Fruit fly (Drosophila melanogaster) whole organism, embryonic: ENCODE measurements around the gene Jhbp2.

Experiments
- Awh ChIP-seq: fragments of 200-800 bp; sonication (Bioruptor generic); IDR thresholded peaks from 2 replicates; pipeline ENCODE4, ENCODE4 v1.3.6; 2022; ENCODE audit warnings: missing biosample characterization, missing genetic modification characterization
- Blimp-1 ChIP-seq: fragments of 200-800 bp; sonication (Bioruptor generic); optimal IDR thresholded peaks from 3 replicates; lab custom pipeline; 2018; ENCODE audit warnings: missing biosample characterization, missing genetic modification characterization, mild to moderate bottlenecking, moderate library complexity, missing genetic modification reagents
- BtbVII ChIP-seq: fragments of 200-800 bp; sonication (Bioruptor generic); optimal IDR thresholded peaks from 3 replicates; lab custom pipeline; 2017; ENCODE audit warnings: missing biosample characterization, mild to moderate bottlenecking, missing genetic modification characterization
- CG10209 ChIP-seq: fragments of 200-800 bp; sonication (Bioruptor generic); optimal IDR thresholded peaks from 3 replicates; lab custom pipeline; 2017; ENCODE audit warnings: missing biosample characterization, mild to moderate bottlenecking, missing genetic modification characterization, missing genetic modification reagents
- CG10274 ChIP-seq: fragments of 200-800 bp; sonication (Bioruptor generic); optimal IDR thresholded peaks from 3 replicates; lab custom pipeline; 2017; ENCODE audit warnings: missing biosample characterization, mild to moderate bottlenecking, missing genetic modification characterization
- CG10431 ChIP-seq: fragments of 200-800 bp; sonication (Bioruptor generic); optimal IDR thresholded peaks from 3 replicates; lab custom pipeline; 2018; ENCODE audit warnings: missing biosample characterization, mild to moderate bottlenecking, missing genetic modification characterization
- CG11456 ChIP-seq: fragments of 200-800 bp; sonication (Bioruptor generic); IDR thresholded peaks from 3 replicates; pipeline ENCODE4 v1.3.6; 2022; ENCODE audit warnings: missing biosample characterization, missing genetic modification characterization
- CG14710 ChIP-seq: fragments of 200-800 bp; sonication (Bioruptor generic); optimal IDR thresholded peaks from 3 replicates; lab custom pipeline; 2019; ENCODE audit warnings: missing biosample characterization, mild to moderate bottlenecking, missing genetic modification characterization, moderate library complexity
- CG14965 ChIP-seq: fragments of 200-800 bp; sonication (Bioruptor generic); optimal IDR thresholded peaks from 2 replicates; lab custom pipeline; 2016; ENCODE audit warnings: missing biosample characterization, missing genetic modification characterization, borderline replicate concordance
- CG1529 ChIP-seq: fragments of 200-800 bp; sonication (Bioruptor generic); optimal IDR thresholded peaks from 3 replicates; lab custom pipeline; 2018; ENCODE audit warnings: missing biosample characterization, missing genetic modification characterization
- CG15601 ChIP-seq: fragments of 200-800 bp; sonication (Bioruptor generic); optimal IDR thresholded peaks from 3 replicates; lab custom pipeline; 2019; ENCODE audit warnings: missing biosample characterization, mild to moderate bottlenecking, missing genetic modification characterization, moderate library complexity
- CG17359 ChIP-seq: fragments of 200-800 bp; sonication (Bioruptor generic); optimal IDR thresholded peaks from 3 replicates; lab custom pipeline; 2018; ENCODE audit warnings: missing biosample characterization, mild to moderate bottlenecking, missing genetic modification characterization, moderate library complexity
- CG18599 ChIP-seq: fragments of 200-800 bp; sonication (Bioruptor generic); optimal IDR thresholded peaks from 3 replicates; lab custom pipeline; 2017; ENCODE audit warnings: missing biosample characterization, missing genetic modification characterization, mild to moderate bottlenecking, moderate library complexity, missing genetic modification reagents
- CG2199 ChIP-seq: fragments of 200-800 bp; sonication (Bioruptor generic); IDR thresholded peaks from 3 replicates; pipeline ENCODE4 v1.3.6; 2022; ENCODE audit warnings: missing biosample characterization, missing genetic modification characterization
- CG2875 ChIP-seq: fragments of 200-800 bp; sonication (Bioruptor generic); optimal IDR thresholded peaks from 2 replicates; lab custom pipeline; 2017; ENCODE audit warnings: missing biosample characterization, mild to moderate bottlenecking, missing genetic modification characterization, missing genetic modification reagents
- CG3281 ChIP-seq: fragments of 200-800 bp; sonication (Bioruptor generic); optimal IDR thresholded peaks from 3 replicates; lab custom pipeline; 2017; ENCODE audit warnings: missing biosample characterization, mild to moderate bottlenecking, missing genetic modification characterization
- CG8765 ChIP-seq: fragments of 200-800 bp; sonication (Bioruptor generic); IDR thresholded peaks from 2 replicates; pipeline ENCODE4 v1.3.6; 2022; ENCODE audit warnings: missing biosample characterization, missing genetic modification characterization
- CrebB ChIP-seq: fragments of 200-800 bp; sonication (Bioruptor generic); optimal IDR thresholded peaks from 3 replicates; lab custom pipeline; 2018; ENCODE audit warnings: missing biosample characterization, mild to moderate bottlenecking, missing genetic modification characterization
- D ChIP-seq, 2 experiments: fragments of 200-800 bp in 1 of 2; fragments of >200 bp in 1 of 2; sonication (Bioruptor generic) in 1 of 2; optimal IDR thresholded peaks; 2 replicates in 1 of 2; 3 replicates in 1 of 2; lab custom pipeline; 2017; ENCODE audit warnings: mild to moderate bottlenecking in 1 of 2, missing biosample characterization in 1 of 2, missing genetic modification characterization in 1 of 2, missing genetic modification reagents in 1 of 2
- D19B ChIP-seq: fragments of 200-800 bp; sonication (Bioruptor generic); optimal IDR thresholded peaks from 2 replicates; lab custom pipeline; 2017; ENCODE audit warnings: missing biosample characterization, mild to moderate bottlenecking, missing genetic modification characterization
- Fer1 ChIP-seq: fragments of 200-800 bp; sonication (Bioruptor generic); optimal IDR thresholded peaks from 2 replicates; lab custom pipeline; 2017; ENCODE audit warnings: missing biosample characterization, mild to moderate bottlenecking, missing genetic modification characterization
- HHEX ChIP-seq: fragments of 200-800 bp; sonication (Bioruptor generic); optimal IDR thresholded peaks from 3 replicates; lab custom pipeline; 2017; ENCODE audit warnings: missing biosample characterization, mild to moderate bottlenecking, missing genetic modification characterization, missing genetic modification reagents
- HmgZ ChIP-seq: fragments of 200-800 bp; sonication (Bioruptor generic); optimal IDR thresholded peaks from 2 replicates; lab custom pipeline; 2018; ENCODE audit warnings: missing biosample characterization, mild to moderate bottlenecking, missing genetic modification characterization
- MTF-1 ChIP-seq: fragments of 200-800 bp; sonication (Bioruptor generic); optimal IDR thresholded peaks from 2 replicates; lab custom pipeline; 2018; ENCODE audit warnings: missing biosample characterization, mild to moderate bottlenecking, missing genetic modification characterization, borderline replicate concordance
- NFAT ChIP-seq: fragments of 200-800 bp; sonication (Bioruptor generic); IDR thresholded peaks from 2 replicates; pipeline ENCODE4 v1.3.6; 2022; ENCODE audit warnings: missing biosample characterization, missing genetic modification characterization
- Nf-YB ChIP-seq: fragments of 200-800 bp; sonication (Bioruptor generic); optimal IDR thresholded peaks from 3 replicates; lab custom pipeline; 2019; ENCODE audit warnings: missing biosample characterization, mild to moderate bottlenecking, missing genetic modification characterization, moderate library complexity
- Nf-YC ChIP-seq: fragments of 200-800 bp; optimal IDR thresholded peaks from 3 replicates; lab custom pipeline; 2019; ENCODE audit warnings: missing biosample characterization, mild to moderate bottlenecking, missing genetic modification characterization, moderate library complexity
- Pdp1 ChIP-seq, 2 experiments: fragments of 200-800 bp; sonication (Bioruptor generic); optimal IDR thresholded peaks; 3 replicates each; lab custom pipeline; 2016; ENCODE audit warnings: missing biosample characterization in 2 of 2, missing genetic modification characterization in 2 of 2, mild to moderate bottlenecking in 1 of 2, moderate library complexity in 1 of 2
- amos ChIP-seq: fragments of 200-800 bp; sonication (Bioruptor generic); IDR thresholded peaks from 2 replicates; pipeline ENCODE4 v1.3.6; 2022; ENCODE audit warnings: missing biosample characterization, missing genetic modification characterization; ENCODE audit not compliant: partially characterized antibody
- aop ChIP-seq: fragments of 200-800 bp; sonication (Bioruptor generic); IDR thresholded peaks from 2 replicates; pipeline ENCODE4 v1.3.6; 2022; ENCODE audit warnings: missing biosample characterization, missing genetic modification characterization
- ash1 ChIP-seq: fragments of 200-800 bp; sonication (Bioruptor generic); optimal IDR thresholded peaks from 2 replicates; lab custom pipeline; 2018; ENCODE audit warnings: missing biosample characterization, mild to moderate bottlenecking, missing genetic modification characterization
- bbx ChIP-seq: fragments of 200-800 bp; sonication (Bioruptor generic); IDR thresholded peaks from 2 replicates; pipeline ENCODE4 v1.3.6; 2022; ENCODE audit warnings: missing biosample characterization, missing genetic modification characterization; ENCODE audit not compliant: partially characterized antibody
- odd ChIP-seq: fragments of 200-800 bp; sonication (Bioruptor generic); optimal IDR thresholded peaks from 2 replicates; lab custom pipeline; 2017; ENCODE audit warnings: missing biosample characterization, mild to moderate bottlenecking, missing genetic modification characterization
- otp ChIP-seq: fragments of 200-800 bp; sonication (Bioruptor generic); IDR thresholded peaks from 3 replicates; pipeline ENCODE4, ENCODE4 v1.3.6; 2022; ENCODE audit warnings: missing biosample characterization, missing genetic modification characterization
- pb ChIP-seq: fragments of 200-800 bp; sonication (Bioruptor generic); optimal IDR thresholded peaks from 3 replicates; lab custom pipeline; 2016; ENCODE audit warnings: missing biosample characterization, missing genetic modification characterization
- pfk ChIP-seq: fragments of 200-800 bp; sonication (Bioruptor generic); optimal IDR thresholded peaks from 2 replicates; lab custom pipeline; 2018; ENCODE audit warnings: missing biosample characterization, mild to moderate bottlenecking, missing genetic modification characterization, moderate library complexity
- pho ChIP-seq: fragments of 200-800 bp; sonication (Bioruptor generic); optimal IDR thresholded peaks from 2 replicates; lab custom pipeline; 2016; ENCODE audit warnings: missing biosample characterization, missing genetic modification characterization
- pum ChIP-seq: fragments of 200-800 bp; sonication (Bioruptor generic); optimal IDR thresholded peaks from 2 replicates; lab custom pipeline; 2016; ENCODE audit warnings: missing biosample characterization, missing genetic modification characterization
- row ChIP-seq: fragments of 200-800 bp; sonication (Bioruptor generic); IDR thresholded peaks from 3 replicates; pipeline ENCODE4 v1.3.6; 2022; ENCODE audit warnings: missing biosample characterization, missing genetic modification characterization
- schlank ChIP-seq: fragments of 200-800 bp; sonication (Bioruptor generic); optimal IDR thresholded peaks from 2 replicates; lab custom pipeline; 2018; ENCODE audit warnings: missing biosample characterization, mild to moderate bottlenecking, missing genetic modification characterization
- sens ChIP-seq: fragments of 200-800 bp; sonication (Bioruptor generic); peaks from one replicate; lab custom pipeline; 2016; ENCODE audit warnings: missing biosample characterization, missing genetic modification characterization
- so ChIP-seq: fragments of 200-800 bp; sonication (Bioruptor generic); IDR thresholded peaks from 3 replicates; pipeline ENCODE4 v1.3.6; 2022; ENCODE audit warnings: missing biosample characterization, missing genetic modification characterization
- vvl ChIP-seq: fragments of 200-800 bp; sonication (Bioruptor generic); IDR thresholded peaks from 2 replicates; pipeline ENCODE4 v1.3.6; 2022; ENCODE audit warnings: missing biosample characterization, missing genetic modification characterization
- wek ChIP-seq: fragments of 200-800 bp; sonication (Bioruptor generic); optimal IDR thresholded peaks from 3 replicates; lab custom pipeline; 2018; ENCODE audit warnings: missing biosample characterization, mild to moderate bottlenecking, missing genetic modification characterization, moderate library complexity
- z ChIP-seq: fragments of 200-800 bp; sonication (Bioruptor generic); IDR thresholded peaks from 3 replicates; pipeline ENCODE4 v1.3.6; 2022; ENCODE audit warnings: missing biosample characterization, missing genetic modification characterization

Jhbp2 gene

DNA sequence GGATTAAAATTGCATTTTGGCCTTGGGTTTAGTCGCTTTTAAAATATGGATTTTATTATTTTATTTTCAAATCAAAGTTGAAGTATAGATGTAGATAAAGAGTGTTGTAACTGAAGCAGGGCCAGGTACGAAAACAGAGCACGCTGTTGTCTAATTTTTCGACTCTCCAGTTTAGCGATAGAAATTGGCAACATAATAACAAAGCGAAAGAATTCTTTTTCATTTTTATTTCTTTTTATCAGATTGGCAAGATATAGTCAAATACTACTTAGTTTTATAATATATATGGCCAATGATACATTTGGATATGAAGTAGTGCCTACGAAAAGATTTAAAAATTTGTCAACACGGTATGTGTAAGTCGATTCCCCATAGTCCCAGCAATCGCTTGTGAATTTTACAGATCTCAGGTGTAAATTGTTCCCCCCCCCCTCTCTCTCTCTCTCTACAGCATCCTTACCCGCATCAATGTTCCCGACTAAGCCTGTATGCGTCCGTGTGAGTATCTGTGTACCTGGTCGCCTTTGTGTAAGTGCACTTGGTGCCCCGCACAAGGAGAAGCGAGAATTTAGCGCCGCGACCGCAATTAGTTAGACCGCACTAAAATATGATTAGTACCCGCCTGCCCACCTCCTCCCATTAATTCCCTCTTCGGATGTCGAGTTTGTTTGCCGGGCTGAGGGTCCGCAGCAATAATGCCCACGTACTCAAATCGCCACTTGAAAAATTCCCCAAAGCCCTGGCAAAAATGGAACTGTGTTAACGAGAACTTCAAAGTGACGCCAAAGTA lies 14.9 kb upstream of the Jhbp2 start (continued):
- TF ChIP-seq D19B (GFP tag; lab: Kevin White, UChicago), result peak; percentile 31
- TF ChIP-seq z (GFP tag; lab: Robert Waterston, UW), result 0 out of 3 replicates have a peak, but pooled peaks have one; percentile 22
- TF ChIP-seq amos (GFP tag; lab: Robert Waterston, UW), result no peak
- no peak for TF ChIP-seq CG14965 (GFP tag; lab: Kevin White, UChicago)
- TF ChIP-seq pb, result no peak
- no peak for TF ChIP-seq CG10274 (GFP tag; lab: Kevin White, UChicago)
- no peak for TF ChIP-seq CG10209
- no peak for TF ChIP-seq ash1 (GFP tag; lab: Kevin White, UChicago)
- no peak for TF ChIP-seq Pdp1 (GFP tag; optimal IDR thresholded peaks at IDR 0.05; lab: Kevin White, UChicago)
- TF ChIP-seq CG15601 (tag; lab: Kevin White, UChicago), result no peak
- peak; percentile 59; the same call in 1 of the 3 replicates for TF ChIP-seq otp (GFP tag; lab: Robert Waterston, UW)
- no peak for TF ChIP-seq HHEX (GFP tag; lab: Kevin White, UChicago)
- TF ChIP-seq, all 482 proteins: peak for 19

DNA sequence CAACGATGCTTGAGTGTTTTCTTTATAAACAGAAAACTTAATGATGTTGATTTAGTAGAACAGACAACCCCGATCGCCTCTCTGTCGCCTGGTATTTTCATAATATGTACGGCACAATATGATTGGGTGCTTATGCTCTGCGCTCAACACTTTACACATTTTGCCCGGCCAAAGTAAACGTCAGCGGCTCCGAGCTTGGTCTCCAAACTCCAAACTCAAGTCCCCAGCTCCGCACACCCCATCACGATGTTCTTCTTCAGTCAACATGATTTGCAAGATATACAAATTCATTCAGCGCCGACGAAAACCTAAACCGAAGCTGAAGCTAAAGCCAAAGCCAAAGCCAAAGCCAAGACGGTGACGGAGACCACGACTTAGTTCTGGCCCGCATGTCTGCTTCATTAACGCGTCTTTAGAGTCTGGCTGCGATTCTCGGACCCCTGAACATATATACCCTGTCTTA lies 14.2 kb upstream of the Jhbp2 start:
- TF ChIP-seq Fer1 (GFP tag; lab: Kevin White, UChicago) (peak; percentile 48), wek (GFP tag; lab: Kevin White, UChicago) (peak; percentile 78), pho (GFP tag; lab: Kevin White, UChicago) (no peak), HmgZ (tag; lab: Kevin White, UChicago) (peak; percentile 13), NFAT (0 out of 2 replicates have a peak, but pooled peaks have one; percentile 36), pum (GFP tag; lab: Kevin White, UChicago) (no peak), CrebB (tag; lab: Kevin White, UChicago) (peak; percentile 54), MTF-1 (GFP tag; lab: Kevin White, UChicago) (peak; percentile 78), Nf-YC (tag; lab: Kevin White, UChicago) (peak; percentile 19), CG11456 (0 out of 3 replicates have a peak, but pooled peaks have one; percentile 19), Awh (GFP tag; lab: Robert Waterston, UW) (peak; percentile 56; the same call in 1 of the 2 replicates), HHEX (GFP tag; lab: Kevin White, UChicago) (peak; percentile 48), CG14710 (tag; lab: Kevin White, UChicago) (no peak), Pdp1 (GFP tag; optimal IDR thresholded peaks at IDR 0.05; lab: Kevin White, UChicago) (peak in 1 of 2 experiments; percentile 27), CG10431 (GFP tag; lab: Kevin White, UChicago) (peak; percentile 65), CG2199 (GFP tag; lab: Robert Waterston, UW) (peak; percentile 29; the same call in 1 of the 3 replicates), odd (peak; percentile 37), Nf-YB (peak; percentile 30), CG1529 (peak; percentile 22), sens (GFP tag; lab: Kevin White, UChicago) (peak; percentile 32), Blimp-1 (GFP tag; lab: Kevin White, UChicago) (peak; percentile 21), pfk (GFP tag; lab: Kevin White, UChicago) (peak; percentile 26), CG18599 (peak; percentile 7), bbx (no peak), CG3281 (GFP tag; lab: Kevin White, UChicago) (peak; percentile 8), CG17359 (tag; lab: Kevin White, UChicago) (peak; percentile 29), so (peak; percentile 25; the same call in 1 of the 3 replicates), aop (GFP tag; lab: Robert Waterston, UW) (no peak), CG8765 (no peak), BtbVII (peak; percentile 17), CG2875 (GFP tag; lab: Kevin White, UChicago) (peak; percentile 49), vvl (peak; percentile 34), schlank (tag; lab: Kevin White, UChicago) (no peak), row (GFP tag; lab: Robert Waterston, UW) (no peak), D (optimal IDR thresholded peaks at IDR 0.05; lab: Kevin White, UChicago) (no peak), D (GFP tag; optimal IDR thresholded peaks at IDR 0.05; lab: Kevin White, UChicago) (peak; percentile 46), z (GFP tag; lab: Robert Waterston, UW) (peak; percentile 63; the same call in 2 of the 3 replicates)
